Fruit fly (Drosophila melanogaster): Measurements from ENCODE around the gene Syt12.

The Syt12 gene

DNA sequence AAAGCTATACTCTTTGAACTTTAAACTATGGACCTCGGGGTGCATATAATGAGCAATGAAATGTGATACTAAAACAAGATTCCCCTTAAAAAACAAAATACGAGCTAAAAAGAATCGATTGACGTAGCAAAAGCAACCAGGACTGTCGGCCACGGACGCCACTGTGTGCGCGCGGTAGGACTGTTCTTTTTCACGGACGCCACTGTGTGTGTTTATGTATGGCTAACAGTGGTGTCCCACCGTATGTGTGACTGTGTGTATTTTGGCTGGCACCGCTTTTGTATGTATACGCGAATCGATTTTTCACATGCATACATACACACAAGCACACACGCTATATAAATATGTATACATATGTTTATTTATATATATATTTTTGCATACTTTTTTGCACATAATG, 24.7 kb downstream of the Syt12 start (continued):
- TF ChIP-seq Sp1 (GFP tag; optimal IDR thresholded peaks at IDR 0.05) (peak; percentile 5), Hr83 (GFP tag; optimal IDR thresholded peaks at IDR 0.05; ENCODE audit: poor library complexity, severe bottlenecking) (peak; percentile 86), ey (GFP tag; optimal IDR thresholded peaks at IDR 0.05) (peak; percentile 55), N (GFP tag; optimal IDR thresholded peaks at IDR 0.05) (no peak), CrebA (GFP tag; optimal IDR thresholded peaks at IDR 0.05; ENCODE audit: borderline replicate concordance) (no peak), foxo (GFP tag; optimal IDR thresholded peaks at IDR 0.05) (peak in 1 of 2 experiments; percentile 75)

DNA sequence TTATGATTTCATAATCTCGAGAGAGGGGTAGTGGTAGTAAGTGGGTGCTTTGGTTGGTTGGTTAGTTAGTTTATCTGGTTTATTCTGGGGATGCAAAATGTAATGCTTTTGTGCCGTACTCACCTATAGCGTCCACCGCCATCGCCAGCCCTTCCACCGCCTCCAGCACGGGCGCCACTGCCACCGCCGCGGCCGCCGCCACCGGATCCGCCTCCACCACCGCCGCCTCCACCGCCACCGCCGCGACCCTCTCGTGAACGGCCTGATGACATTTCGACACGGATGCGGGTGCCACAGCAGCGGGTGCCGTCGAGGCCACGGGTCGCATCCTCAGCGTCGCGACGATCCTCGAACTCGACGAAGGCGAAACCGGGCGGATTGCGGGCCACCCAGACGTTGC, 25.1 kb downstream of the Syt12 start:
- TF ChIP-seq ey (GFP tag; optimal IDR thresholded peaks at IDR 0.05) (no peak), Dfd (GFP tag; optimal IDR thresholded peaks at IDR 0.05) (peak; percentile 90)

DNA sequence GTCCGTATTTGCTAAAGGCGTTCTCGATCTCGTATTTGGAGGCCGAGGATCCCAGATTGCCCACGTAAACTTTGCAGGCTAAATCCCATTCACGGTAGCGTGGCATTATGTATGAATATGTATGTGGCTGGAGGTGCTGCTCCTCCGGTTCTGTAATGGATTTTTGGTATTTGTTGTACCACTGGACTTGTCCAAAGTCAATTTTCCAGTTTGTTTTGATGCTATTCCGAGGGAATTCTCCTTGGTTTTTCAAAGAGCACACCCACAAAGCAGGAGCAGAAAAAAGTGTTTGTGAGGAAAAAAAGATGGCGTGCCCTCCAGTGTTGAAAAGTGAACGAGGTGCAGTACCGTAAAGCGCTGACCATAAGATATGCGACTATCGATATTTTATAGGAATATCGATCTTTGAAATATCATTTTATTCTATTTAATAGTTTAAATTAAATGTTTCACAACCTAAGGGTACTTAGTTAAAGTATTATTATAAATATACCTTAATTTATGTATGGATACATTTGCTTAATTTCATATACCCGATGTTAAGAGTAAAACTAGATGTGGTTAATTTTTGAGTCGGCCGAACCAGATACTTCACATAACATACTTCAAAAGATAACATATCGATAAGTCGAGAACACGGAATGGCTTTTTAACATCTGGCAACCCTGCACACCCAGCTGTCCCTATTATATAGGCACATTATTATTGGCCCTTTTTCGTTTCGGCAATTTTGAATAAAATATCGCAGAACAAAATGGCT, 25.7 kb downstream of the Syt12 start, which contains the start of the genes Rbp1-like and Tim9a:
Rbp1-like (minus strand) TSS at position 295 of the 760 bp plus-strand sequence.
Tim9a (plus strand) TSS at position 628 of the 760 bp plus-strand sequence.
- TF ChIP-seq usp (GFP tag; optimal IDR thresholded peaks at IDR 0.05) (no peak), CG9705 (GFP tag; optimal IDR thresholded peaks at IDR 0.05) (peak; percentile 55), dl (GFP tag; optimal IDR thresholded peaks at IDR 0.05; ENCODE audit: insufficient read depth in 1 of 2, partially characterized antibody in 2 of 2) (no peak), psq (GFP tag; optimal IDR thresholded peaks at IDR 0.05) (peak; percentile 45), sv (GFP tag; optimal IDR thresholded peaks at IDR 0.05) (peak; percentile 42), ey (GFP tag; optimal IDR thresholded peaks at IDR 0.05) (peak; percentile 15), Dif (GFP tag; optimal IDR thresholded peaks at IDR 0.05; ENCODE audit: partially characterized antibody) (no peak), tai (GFP tag; optimal IDR thresholded peaks at IDR 0.05) (peak; percentile 47), Dfd (GFP tag; optimal IDR thresholded peaks at IDR 0.05) (no peak), pan (optimal IDR thresholded peaks at IDR 0.05) (no peak), jim (GFP tag; optimal IDR thresholded peaks at IDR 0.05) (no peak), HLH106 (tag; optimal IDR thresholded peaks at IDR 0.05) (peak; percentile 59), Hr78 (GFP tag; optimal IDR thresholded peaks at IDR 0.05) (no peak), sage (GFP tag; optimal IDR thresholded peaks at IDR 0.05) (peak; percentile 57), Abd-B (GFP tag; optimal IDR thresholded peaks at IDR 0.05) (no peak), h (GFP tag; optimal IDR thresholded peaks at IDR 0.05) (peak; percentile 63), foxo (GFP tag; optimal IDR thresholded peaks at IDR 0.05) (peak in 1 of 2 experiments; percentile 67), lola (GFP tag; optimal IDR thresholded peaks at IDR 0.05) (no peak), CG32264 (GFP tag; optimal IDR thresholded peaks at IDR 0.05) (no peak), br (GFP tag; optimal IDR thresholded peaks at IDR 0.05) (peak; percentile 7), Vsx2 (GFP tag; optimal IDR thresholded peaks at IDR 0.05; ENCODE audit: partially characterized antibody) (no peak), dmrt93B (GFP tag; optimal IDR thresholded peaks at IDR 0.05) (peak; percentile 49), Sp1 (GFP tag; optimal IDR thresholded peaks at IDR 0.05) (peak; percentile 57), GATAd (GFP tag; optimal IDR thresholded peaks at IDR 0.05) (no peak), OdsH (GFP tag; optimal IDR thresholded peaks at IDR 0.05) (peak; percentile 35), woc (GFP tag; optimal IDR thresholded peaks at IDR 0.05) (peak; percentile 39), Jra (GFP tag; optimal IDR thresholded peaks at IDR 0.05) (peak; percentile 69), Hr83 (GFP tag; optimal IDR thresholded peaks at IDR 0.05; ENCODE audit: poor library complexity, severe bottlenecking) (peak; percentile 45), fru (GFP tag; optimal IDR thresholded peaks at IDR 0.05) (peak; percentile 38), Myc (optimal IDR thresholded peaks at IDR 0.05) (peak; percentile 26), N (GFP tag; optimal IDR thresholded peaks at IDR 0.05) (no peak), Rel (GFP tag; optimal IDR thresholded peaks at IDR 0.05) (no peak), Rel (tag; optimal IDR thresholded peaks at IDR 0.05) (peak; percentile 39), brk (GFP tag; optimal IDR thresholded peaks at IDR 0.05) (peak; percentile 60), dsf (GFP tag; optimal IDR thresholded peaks at IDR 0.05; ENCODE audit: borderline replicate concordance) (no peak), Mio (GFP tag; optimal IDR thresholded peaks at IDR 0.05) (no peak), CrebA (GFP tag; optimal IDR thresholded peaks at IDR 0.05; ENCODE audit: borderline replicate concordance) (no peak), rgr (GFP tag; optimal IDR thresholded peaks at IDR 0.05) (peak; percentile 62), Hnf4 (GFP tag; optimal IDR thresholded peaks at IDR 0.05) (peak; percentile 68)

All from whole organism, wandering third instar larva.